Worm (Caenorhabditis elegans) whole organism, young adult: ENCODE measurements around the gene nspg-5.

Experiments used
- B0019.2 ChIP-seq: fragments of 200-800 bp; sonication (Bioruptor generic); conservative IDR thresholded peaks from 2 replicates; pipeline ENCODE4 v1.3.6; 2022; ENCODE audit warnings: missing genetic modification reagents, missing genetic modification characterization, missing compliant biosample characterization
- D2030.7 ChIP-seq: fragments of 200-800 bp; sonication (Bioruptor generic); IDR thresholded peaks from 2 replicates; pipeline ENCODE4 v1.3.6; 2022; ENCODE audit warnings: missing genetic modification reagents, missing genetic modification characterization, missing compliant biosample characterization
- F33H1.4 ChIP-seq: fragments of 200-800 bp; sonication (Bioruptor generic); IDR thresholded peaks from 2 replicates; pipeline ENCODE4 v1.3.6; 2022; ENCODE audit warnings: missing genetic modification reagents, missing genetic modification characterization, missing compliant biosample characterization
- F55B11.4 ChIP-seq: sonication (generic microtip); optimal IDR thresholded peaks from 2 replicates; lab custom pipeline; 2016; ENCODE audit warnings: missing compliant biosample characterization, missing genetic modification characterization, borderline replicate concordance; ENCODE audit not compliant: insufficient read depth
- K11D2.4 ChIP-seq: fragments of 200-800 bp; sonication (Bioruptor generic); IDR thresholded peaks from 2 replicates; pipeline ENCODE4 v1.3.6; 2022; ENCODE audit warnings: missing genetic modification reagents, missing genetic modification characterization, missing compliant biosample characterization
- T26A5.8 ChIP-seq: sonication (generic microtip); optimal IDR thresholded peaks from 2 replicates; lab custom pipeline; 2016; ENCODE audit warnings: missing genetic modification characterization, missing compliant biosample characterization
- Y56A3A.18 ChIP-seq: fragments of 200-800 bp; sonication (Bioruptor generic); IDR thresholded peaks from 2 replicates; pipeline ENCODE4 v1.3.6; 2022; ENCODE audit warnings: missing genetic modification reagents, missing genetic modification characterization, missing compliant biosample characterization
- Y95B8A.8 ChIP-seq: fragments of 200-800 bp; sonication (Bioruptor generic); IDR thresholded peaks from 2 replicates; pipeline ENCODE4 v1.3.6; 2022; ENCODE audit warnings: missing genetic modification reagents, missing genetic modification characterization, missing compliant biosample characterization
- ZK185.1 ChIP-seq: sonication (generic microtip); optimal IDR thresholded peaks from 2 replicates; lab custom pipeline; 2016; ENCODE audit warnings: mild to moderate bottlenecking, missing genetic modification characterization, missing compliant biosample characterization; ENCODE audit not compliant: poor library complexity, severe bottlenecking
- ama-1 ChIP-seq, 3 experiments: fragments of 150-350 bp in 1 of 3; sonication (generic microtip) in 2 of 3; optimal IDR thresholded peaks; 2 replicates each; lab custom pipeline; 2014 to 2018; ENCODE audit warnings: missing biosample characterization in 2 of 3, missing genetic modification characterization in 2 of 3, missing genetic modification reagents in 2 of 3
- bed-2 ChIP-seq: fragments of 200-800 bp; sonication (Bioruptor generic); IDR thresholded peaks from 2 replicates; pipeline ENCODE4 v1.3.6; 2022; ENCODE audit warnings: missing genetic modification reagents, missing genetic modification characterization, missing compliant biosample characterization
- cebp-1 ChIP-seq, 2 experiments: fragments of 200-800 bp in 1 of 2; sonication (Bioruptor generic) in 1 of 2; sonication (generic microtip) in 1 of 2; IDR thresholded peaks in 1 of 2; optimal IDR thresholded peaks in 1 of 2; 2 replicates each; pipeline versions ENCODE4 v1.3.6 to Lab custom; 2017 to 2022; ENCODE audit warnings: missing compliant biosample characterization in 2 of 2, missing genetic modification characterization in 2 of 2, mild to moderate bottlenecking in 1 of 2, missing genetic modification reagents in 1 of 2, moderate library complexity in 1 of 2
- ceh-100 ChIP-seq: fragments of 200-800 bp; sonication (Bioruptor generic); IDR thresholded peaks from 2 replicates; pipeline ENCODE4 v1.3.6; 2022; ENCODE audit warnings: missing genetic modification reagents, missing genetic modification characterization, missing compliant biosample characterization
- die-1 ChIP-seq: sonication (generic microtip); optimal IDR thresholded peaks from 2 replicates; lab custom pipeline; 2016; ENCODE audit warnings: missing genotype, mild to moderate bottlenecking, missing genetic modification characterization, missing compliant biosample characterization
- dox-1 ChIP-seq: fragments of 200-800 bp; sonication (Bioruptor generic); IDR thresholded peaks from 2 replicates; pipeline ENCODE4 v1.3.6; 2022; ENCODE audit warnings: missing genetic modification reagents, missing genetic modification characterization, missing compliant biosample characterization
- egl-44 ChIP-seq: fragments of 200-800 bp; sonication (Bioruptor generic); IDR thresholded peaks from 2 replicates; pipeline ENCODE4 v1.3.6; 2022; ENCODE audit warnings: missing genetic modification reagents, missing genetic modification characterization, missing compliant biosample characterization
- gei-17 ChIP-seq: fragments of 200-800 bp; sonication (Bioruptor generic); optimal IDR thresholded peaks from 2 replicates; lab custom pipeline; 2018; ENCODE audit warnings: mild to moderate bottlenecking, missing genetic modification characterization, missing compliant biosample characterization
- hmg-1.2 ChIP-seq: fragments of 200-800 bp; sonication (Bioruptor generic); IDR thresholded peaks from 2 replicates; pipeline ENCODE4 v1.3.6; 2022; ENCODE audit warnings: missing genetic modification reagents, missing genetic modification characterization, missing compliant biosample characterization
- hmg-20 ChIP-seq: fragments of 200-800 bp; sonication (Bioruptor generic); IDR thresholded peaks from 2 replicates; pipeline ENCODE4 v1.3.6; 2022; ENCODE audit warnings: missing genetic modification reagents, missing genetic modification characterization, missing compliant biosample characterization
- hrde-1 ChIP-seq: sonication (generic microtip); optimal IDR thresholded peaks from 2 replicates; lab custom pipeline; 2016; ENCODE audit warnings: missing genetic modification characterization, mild to moderate bottlenecking, missing compliant biosample characterization, moderate library complexity, missing genotype, missing genetic modification reagents, borderline replicate concordance
- let-526 ChIP-seq: fragments of 200-800 bp; sonication (Bioruptor generic); IDR thresholded peaks from 2 replicates; pipeline ENCODE4 v1.3.6; 2022; ENCODE audit warnings: missing genetic modification reagents, missing genetic modification characterization, missing compliant biosample characterization
- lin-26 ChIP-seq: fragments of 200-800 bp; sonication (Bioruptor generic); IDR thresholded peaks from 2 replicates; pipeline ENCODE4 v1.3.6; 2022; ENCODE audit warnings: missing genetic modification reagents, missing genetic modification characterization, missing compliant biosample characterization
- lin-35 ChIP-seq, 3 experiments: fragments of 150-350 bp in 2 of 3; sonication (generic microtip) in 1 of 3; optimal IDR thresholded peaks; 2 replicates each; lab custom pipeline; 2014 to 2018; ENCODE audit warnings: missing biosample characterization in 3 of 3, missing genetic modification characterization in 3 of 3, missing genetic modification reagents in 3 of 3
- mcd-1 ChIP-seq: fragments of 200-800 bp; sonication (Bioruptor generic); IDR thresholded peaks from 2 replicates; pipeline ENCODE4 v1.3.6; 2022; ENCODE audit warnings: missing genetic modification reagents, missing genetic modification characterization, missing compliant biosample characterization
- mes-4 ChIP-seq: sonication (generic microtip); optimal IDR thresholded peaks from 2 replicates; lab custom pipeline; 2016; ENCODE audit warnings: missing genotype, missing genetic modification characterization, missing compliant biosample characterization
- nhr-120 ChIP-seq: fragments of 200-800 bp; sonication (Bioruptor generic); IDR thresholded peaks from 2 replicates; pipeline ENCODE4 v1.3.6; 2022; ENCODE audit warnings: missing genetic modification characterization, missing compliant biosample characterization
- nhr-179 ChIP-seq: sonication (generic microtip); optimal IDR thresholded peaks from 2 replicates; lab custom pipeline; 2016; ENCODE audit warnings: mild to moderate bottlenecking, missing genetic modification characterization, missing compliant biosample characterization
- nhr-80 ChIP-seq: sonication (generic microtip); optimal IDR thresholded peaks from 2 replicates; lab custom pipeline; 2016; ENCODE audit warnings: missing genetic modification characterization, missing compliant biosample characterization
- nhr-90 ChIP-seq: sonication (generic microtip); optimal IDR thresholded peaks from 2 replicates; lab custom pipeline; 2016; ENCODE audit warnings: missing genotype, mild to moderate bottlenecking, missing genetic modification characterization, missing compliant biosample characterization
- pbrm-1 ChIP-seq: fragments of 200-800 bp; sonication (Bioruptor generic); IDR thresholded peaks from 2 replicates; pipeline ENCODE4 v1.3.6; 2022; ENCODE audit warnings: missing genetic modification reagents, missing genetic modification characterization, missing compliant biosample characterization
- pha-4 ChIP-seq: fragments of 150-350 bp; sonication (generic microtip); optimal IDR thresholded peaks from 2 replicates; lab custom pipeline; 2014; ENCODE audit warnings: missing biosample characterization, missing genetic modification reagents, missing genetic modification characterization
- rpc-1 ChIP-seq, 2 experiments: fragments of 150-350 bp in 1 of 2; sonication (generic microtip) in 1 of 2; optimal IDR thresholded peaks; 2 replicates each; lab custom pipeline; 2014 to 2018; ENCODE audit warnings: missing biosample characterization in 1 of 2, missing genetic modification characterization in 1 of 2, missing genetic modification reagents in 1 of 2, missing genotype in 1 of 2
- sdz-38 ChIP-seq: sonication (generic microtip); optimal IDR thresholded peaks from 2 replicates; lab custom pipeline; 2016; ENCODE audit warnings: missing genotype, missing genetic modification characterization, missing compliant biosample characterization
- sea-2 ChIP-seq: fragments of 200-800 bp; sonication (Bioruptor generic); IDR thresholded peaks from 2 replicates; pipeline ENCODE4 v1.3.6; 2022; ENCODE audit warnings: missing genetic modification characterization, missing compliant biosample characterization
- snpc-1.3 ChIP-seq: sonication (generic microtip); optimal IDR thresholded peaks from 2 replicates; lab custom pipeline; 2017; ENCODE audit warnings: missing genetic modification characterization, mild to moderate bottlenecking, missing compliant biosample characterization, antibody characterized with exemption, moderate library complexity, missing genotype, missing genetic modification reagents; ENCODE audit not compliant: insufficient read depth
- somi-1 ChIP-seq: fragments of 200-800 bp; sonication (Bioruptor generic); optimal IDR thresholded peaks from 2 replicates; lab custom pipeline; 2018; ENCODE audit warnings: mild to moderate bottlenecking, missing genetic modification characterization, missing compliant biosample characterization
- xnd-1 ChIP-seq: sonication (generic microtip); optimal IDR thresholded peaks from 2 replicates; lab custom pipeline; 2016; ENCODE audit warnings: missing genotype, missing genetic modification reagents, missing genetic modification characterization, missing compliant biosample characterization
- ztf-18 ChIP-seq: sonication (generic microtip); optimal IDR thresholded peaks from 2 replicates; lab custom pipeline; 2016; ENCODE audit warnings: missing genotype, mild to moderate bottlenecking, missing genetic modification characterization, missing compliant biosample characterization
- ztf-25 ChIP-seq: fragments of 200-800 bp; sonication (Bioruptor generic); IDR thresholded peaks from 2 replicates; pipeline ENCODE4 v1.3.6; 2022; ENCODE audit warnings: missing genetic modification reagents, missing genetic modification characterization, missing compliant biosample characterization
- ztf-26 ChIP-seq: sonication (generic microtip); optimal IDR thresholded peaks from 2 replicates; lab custom pipeline; 2017; ENCODE audit warnings: missing genetic modification characterization, missing compliant biosample characterization
- ztf-28 ChIP-seq: fragments of 200-800 bp; sonication (Bioruptor generic); IDR thresholded peaks from 2 replicates; pipeline ENCODE4 v1.3.6; 2022; ENCODE audit warnings: missing genetic modification reagents, missing genetic modification characterization, missing compliant biosample characterization
- ztf-6 ChIP-seq: fragments of 200-800 bp; sonication (Bioruptor generic); IDR thresholded peaks from 2 replicates; pipeline ENCODE4 v1.3.6; 2022; ENCODE audit warnings: missing genetic modification reagents, missing genetic modification characterization, missing compliant biosample characterization

The nspg-5 gene

ce11 chrX:2966252-2966651 lies 15.6 kb upstream of the nspg-5 start:
- no peak for TF ChIP-seq somi-1 (GFP tag; lab: Kevin White, UChicago)
- TF ChIP-seq B0019.2 (GFP tag; lab: Robert Waterston, UW): no peak
- TF ChIP-seq nhr-80 (tag; lab: Kevin White, UChicago): peak; percentile 27

- TF ChIP-seq D2030.7 (GFP tag; lab: Robert Waterston, UW) (no peak), nhr-120 (no peak), mes-4 (tag; lab: Kevin White, UChicago) (no peak), snpc-1.3 (tag; lab: Kevin White, UChicago) (no peak), hmg-1.2 (GFP tag; lab: Robert Waterston, UW) (no peak), F55B11.4 (tag; lab: Kevin White, UChicago) (no peak), ztf-6 (no peak), hrde-1 (no peak), ztf-28 (no peak), F33H1.4 (GFP tag; lab: Robert Waterston, UW) (no peak), ama-1 (optimal IDR thresholded peaks at IDR 0.05; lab: Kevin White, UChicago) (peak; percentile 73), ama-1 (GFP tag; optimal IDR thresholded peaks at IDR 0.05; lab: Kevin White, UChicago) (no peak), nhr-179 (tag; lab: Kevin White, UChicago) (no peak), mcd-1 (GFP tag; lab: Robert Waterston, UW) (no peak), gei-17 (GFP tag; lab: Kevin White, UChicago) (no peak), egl-44 (GFP tag; lab: Robert Waterston, UW) (no peak), die-1 (tag; lab: Kevin White, UChicago) (no peak), pha-4 (tag; lab: Kevin White, UChicago) (peak; percentile 51), pbrm-1 (GFP tag; lab: Robert Waterston, UW) (no peak), sea-2 (GFP tag; lab: Robert Waterston, UW) (no peak), xnd-1 (tag; lab: Kevin White, UChicago) (no peak), dox-1 (peak; percentile 9; the same call in 1 of the 2 replicates), ztf-18 (tag; lab: Kevin White, UChicago) (no peak), ceh-100 (GFP tag; lab: Robert Waterston, UW) (no peak), K11D2.4 (no peak), lin-35 (GFP tag; optimal IDR thresholded peaks at IDR 0.05; lab: Kevin White, UChicago) (peak in 1 of 3 experiments; percentile 66), ztf-26 (tag; lab: Kevin White, UChicago) (no peak), ztf-25 (GFP tag; lab: Robert Waterston, UW) (no peak), T26A5.8 (tag; lab: Kevin White, UChicago) (peak; percentile 18), hmg-20 (GFP tag; lab: Robert Waterston, UW) (no peak)
Observed at ce11 chrX:2969447-2969989, 12.3 kb upstream of the nspg-5 start.

- TF ChIP-seq rpc-1 (optimal IDR thresholded peaks at IDR 0.05; lab: Kevin White, UChicago) (no peak), rpc-1 (tag; optimal IDR thresholded peaks at IDR 0.05; lab: Kevin White, UChicago) (no peak), sdz-38 (tag; lab: Kevin White, UChicago) (no peak), cebp-1 (GFP tag; IDR thresholded peaks at IDR 0.05; lab: Robert Waterston, UW) (0 out of 2 replicates have a peak, but pooled peaks have one; percentile 18), cebp-1 (tag; optimal IDR thresholded peaks at IDR 0.05; lab: Kevin White, UChicago) (peak; percentile 42), nhr-179 (tag; lab: Kevin White, UChicago) (no peak), bed-2 (GFP tag; lab: Robert Waterston, UW) (no peak), let-526 (GFP tag; lab: Robert Waterston, UW) (0 out of 2 replicates have a peak, but pooled peaks have one; percentile 27), K11D2.4 (peak; percentile 48; the same call in 1 of the 2 replicates), ZK185.1 (tag; lab: Kevin White, UChicago) (peak; percentile 49), Y95B8A.8 (GFP tag; lab: Robert Waterston, UW) (peak; percentile 51; the same call in 1 of the 2 replicates), ama-1 (optimal IDR thresholded peaks at IDR 0.05; lab: Kevin White, UChicago) (peak; percentile 14), ama-1 (GFP tag; optimal IDR thresholded peaks at IDR 0.05; lab: Kevin White, UChicago) (no peak), dox-1 (no peak), lin-26 (GFP tag; lab: Robert Waterston, UW) (peak; percentile 8; the same call in 1 of the 2 replicates), Y56A3A.18 (GFP tag; lab: Robert Waterston, UW) (peak; percentile 12; the same call in 1 of the 2 replicates), nhr-80 (tag; lab: Kevin White, UChicago) (no peak), lin-35 (GFP tag; optimal IDR thresholded peaks at IDR 0.05; lab: Kevin White, UChicago) (peak in 1 of 3 experiments; percentile 6), nhr-90 (tag; lab: Kevin White, UChicago) (no peak)
Observed at ce11 chrX:2970212-2970611, 11.6 kb upstream of the nspg-5 start.
